Worm (Caenorhabditis elegans) whole organism, L1 larva: ENCODE results near the gene Y75B8A.34.

Source experiments
- C34B4.2 ChIP-seq: sonication (generic microtip); optimal IDR thresholded peaks from 2 replicates; lab custom pipeline; 2017; ENCODE audit warnings: mild to moderate bottlenecking, missing genetic modification characterization, missing compliant biosample characterization
- F16B12.6 ChIP-seq: fragments of 150-350 bp; optimal IDR thresholded peaks from 2 replicates; lab custom pipeline; 2014; ENCODE audit warnings: missing biosample characterization, missing genetic modification characterization
- aha-1 ChIP-seq: fragments of 150-350 bp; optimal IDR thresholded peaks from 2 replicates; lab custom pipeline; 2014; ENCODE audit warnings: missing biosample characterization, missing genetic modification characterization
- aly-2 ChIP-seq: fragments of 150-350 bp; optimal IDR thresholded peaks from 2 replicates; lab custom pipeline; 2014; ENCODE audit warnings: missing biosample characterization, missing genetic modification characterization
- blmp-1 ChIP-seq: fragments of 150-350 bp; optimal IDR thresholded peaks from 2 replicates; lab custom pipeline; 2014; ENCODE audit warnings: missing biosample characterization, missing genetic modification characterization
- ceh-63 ChIP-seq: fragments of 200-800 bp; sonication (Bioruptor generic); optimal IDR thresholded peaks from 2 replicates; lab custom pipeline; 2018; ENCODE audit warnings: mild to moderate bottlenecking, missing genetic modification characterization, missing compliant biosample characterization
- ceh-88 ChIP-seq: fragments of 200-800 bp; sonication (Bioruptor generic); IDR thresholded peaks from 2 replicates; pipeline ENCODE4 v1.3.6; 2022; ENCODE audit warnings: missing genetic modification characterization, missing compliant biosample characterization
- ces-1 ChIP-seq: fragments of 150-350 bp; optimal IDR thresholded peaks from 2 replicates; lab custom pipeline; 2014; ENCODE audit warnings: missing biosample characterization, missing genetic modification reagents, missing genetic modification characterization
- dpl-1 ChIP-seq, 3 experiments: fragments of 150-350 bp in 2 of 3; sonication (generic microtip) in 1 of 3; optimal IDR thresholded peaks; 2 replicates each; lab custom pipeline; 2014 to 2017; ENCODE audit warnings: missing biosample characterization in 3 of 3, missing genetic modification characterization in 3 of 3, missing genetic modification reagents in 3 of 3
- efl-3 ChIP-seq: fragments of 200-800 bp; sonication (Bioruptor generic); optimal IDR thresholded peaks from 2 replicates; lab custom pipeline; 2018; ENCODE audit warnings: mild to moderate bottlenecking, missing genetic modification characterization, missing compliant biosample characterization
- egl-27 ChIP-seq, 2 experiments: fragments of 150-350 bp in 1 of 2; sonication (generic microtip); optimal IDR thresholded peaks; 3 replicates each; lab custom pipeline; 2017 to 2018; ENCODE audit warnings: missing biosample characterization in 2 of 2, missing genetic modification characterization in 2 of 2, missing genetic modification reagents in 2 of 2
- elt-2 ChIP-seq: sonication (generic microtip); optimal IDR thresholded peaks from 2 replicates; lab custom pipeline; 2016; ENCODE audit warnings: missing genetic modification characterization, mild to moderate bottlenecking, inconsistent platforms, missing compliant biosample characterization, missing genetic modification reagents
- elt-3 ChIP-seq, 6 experiments: fragments of 150-350 bp in 1 of 6; sonication (generic microtip); optimal IDR thresholded peaks; 2 replicates each; lab custom pipeline; 2017 to 2018; ENCODE audit warnings: missing biosample characterization in 6 of 6, missing genetic modification characterization in 6 of 6, inconsistent platforms in 1 of 6
- fkh-10 ChIP-seq: sonication (generic microtip); optimal IDR thresholded peaks from 2 replicates; lab custom pipeline; 2017; ENCODE audit warnings: missing biosample characterization, missing genetic modification reagents, missing genetic modification characterization
- fkh-8 ChIP-seq: sonication (generic microtip); optimal IDR thresholded peaks from 2 replicates; lab custom pipeline; 2016; ENCODE audit warnings: mild to moderate bottlenecking, missing genetic modification characterization, missing compliant biosample characterization
- fos-1 ChIP-seq: fragments of 150-350 bp; optimal IDR thresholded peaks from 2 replicates; lab custom pipeline; 2014; ENCODE audit warnings: missing biosample characterization, missing genetic modification characterization
- hlh-4 ChIP-seq: sonication (generic microtip); optimal IDR thresholded peaks from 2 replicates; lab custom pipeline; 2016; ENCODE audit warnings: mild to moderate bottlenecking, missing genetic modification characterization, missing compliant biosample characterization
- hpl-2 ChIP-seq: fragments of 150-350 bp; optimal IDR thresholded peaks from 2 replicates; lab custom pipeline; 2014; ENCODE audit warnings: missing biosample characterization, missing genetic modification reagents, missing genetic modification characterization
- isw-1 ChIP-seq: fragments of 200-800 bp; sonication (Bioruptor generic); IDR thresholded peaks from 2 replicates; pipeline ENCODE4 v1.3.6; 2022; ENCODE audit warnings: missing genetic modification characterization, missing compliant biosample characterization
- lin-13 ChIP-seq: fragments of 150-350 bp; optimal IDR thresholded peaks from 2 replicates; lab custom pipeline; 2014; ENCODE audit warnings: missing biosample characterization, missing genetic modification reagents, missing genetic modification characterization
- lin-14 ChIP-seq: fragments of 200-800 bp; sonication (Bioruptor generic); optimal IDR thresholded peaks from 2 replicates; lab custom pipeline; 2018; ENCODE audit warnings: mild to moderate bottlenecking, missing genetic modification characterization, moderate library complexity, missing compliant biosample characterization
- lin-35 ChIP-seq, 2 experiments: fragments of 150-350 bp; optimal IDR thresholded peaks; 2 replicates each; lab custom pipeline; 2014; ENCODE audit warnings: missing biosample characterization in 2 of 2, missing genetic modification characterization in 2 of 2, missing genetic modification reagents in 2 of 2
- lir-3 ChIP-seq: sonication (generic microtip); optimal IDR thresholded peaks from 2 replicates; lab custom pipeline; 2016; ENCODE audit warnings: mild to moderate bottlenecking, missing genetic modification characterization, moderate library complexity, missing compliant biosample characterization; ENCODE audit not compliant: poor library complexity
- mab-9 ChIP-seq: fragments of 200-800 bp; sonication (Bioruptor generic); IDR thresholded peaks from 2 replicates; pipeline ENCODE4 v1.3.6; 2022; ENCODE audit warnings: missing genetic modification reagents, missing genetic modification characterization, missing compliant biosample characterization
- mdl-1 ChIP-seq, 2 experiments: fragments of 150-350 bp; optimal IDR thresholded peaks; 2 replicates each; lab custom pipeline; 2014 to 2017; ENCODE audit warnings: missing biosample characterization in 2 of 2, missing genetic modification characterization in 2 of 2, inconsistent platforms in 1 of 2
- mep-1 ChIP-seq: fragments of 150-350 bp; optimal IDR thresholded peaks from 2 replicates; lab custom pipeline; 2014; ENCODE audit warnings: missing biosample characterization, missing genetic modification characterization
- nhr-12 ChIP-seq: sonication (generic microtip); optimal IDR thresholded peaks from 2 replicates; lab custom pipeline; 2017; ENCODE audit warnings: missing biosample characterization, missing genetic modification characterization
- nhr-19 ChIP-seq: fragments of 200-800 bp; sonication (Bioruptor generic); conservative IDR thresholded peaks from 2 replicates; pipeline ENCODE4 v1.3.6; 2022; ENCODE audit warnings: missing genetic modification characterization, missing compliant biosample characterization
- nhr-28 ChIP-seq: fragments of 150-350 bp; optimal IDR thresholded peaks from 2 replicates; lab custom pipeline; 2014; ENCODE audit warnings: missing biosample characterization, missing genetic modification characterization
- nhr-85 ChIP-seq: sonication (generic microtip); peaks from one replicate; lab custom pipeline; 2016; ENCODE audit warnings: missing genetic modification characterization, inconsistent platforms, missing compliant biosample characterization
- pax-3 ChIP-seq: fragments of 200-800 bp; sonication (Bioruptor generic); optimal IDR thresholded peaks from 2 replicates; lab custom pipeline; 2018; ENCODE audit warnings: mild to moderate bottlenecking, missing genetic modification characterization, moderate library complexity, missing compliant biosample characterization
- pqm-1 ChIP-seq: sonication (generic microtip); optimal IDR thresholded peaks from 3 replicates; lab custom pipeline; 2017; ENCODE audit warnings: missing biosample characterization, missing genetic modification characterization
- skn-1 ChIP-seq: fragments of 150-350 bp; optimal IDR thresholded peaks from 2 replicates; lab custom pipeline; 2014; ENCODE audit warnings: missing biosample characterization, missing genetic modification characterization
- snpc-4 ChIP-seq: fragments of 150-350 bp; optimal IDR thresholded peaks from 2 replicates; lab custom pipeline; 2014; ENCODE audit warnings: missing biosample characterization, missing genetic modification characterization
- snu-23 ChIP-seq: sonication (generic microtip); optimal IDR thresholded peaks from 2 replicates; lab custom pipeline; 2016; ENCODE audit warnings: missing genetic modification characterization, missing compliant biosample characterization
- sox-4 ChIP-seq: sonication (generic microtip); optimal IDR thresholded peaks from 2 replicates; lab custom pipeline; 2016; ENCODE audit warnings: missing genetic modification characterization, missing compliant biosample characterization
- tbx-2 ChIP-seq: sonication (generic microtip); optimal IDR thresholded peaks from 2 replicates; lab custom pipeline; 2016; ENCODE audit warnings: missing genetic modification characterization, missing compliant biosample characterization
- tlp-1 ChIP-seq: fragments of 150-350 bp; optimal IDR thresholded peaks from 2 replicates; lab custom pipeline; 2014; ENCODE audit warnings: missing biosample characterization, missing genetic modification characterization
- unc-30 ChIP-seq: sonication (generic microtip); optimal IDR thresholded peaks from 2 replicates; lab custom pipeline; 2017; ENCODE audit warnings: missing biosample characterization, missing genetic modification characterization
- unc-98 ChIP-seq: fragments of 200-800 bp; sonication (Bioruptor generic); IDR thresholded peaks from 2 replicates; pipeline ENCODE4 v1.3.6; 2022; ENCODE audit warnings: missing genetic modification characterization, missing compliant biosample characterization
- zip-4 ChIP-seq: fragments of 200-800 bp; sonication (Bioruptor generic); optimal IDR thresholded peaks from 2 replicates; lab custom pipeline; 2018; ENCODE audit warnings: mild to moderate bottlenecking, missing genetic modification characterization, moderate library complexity, missing compliant biosample characterization
- ztf-4 ChIP-seq: fragments of 150-350 bp; optimal IDR thresholded peaks from 2 replicates; lab custom pipeline; 2014; ENCODE audit warnings: missing biosample characterization, missing genetic modification characterization

The Y75B8A.34 gene

ce11 chrIII:12325284-12325683 is 34.1 kb upstream of the Y75B8A.34 start (continued):
- TF ChIP-seq ceh-88 (GFP tag; lab: Robert Waterston, UW) (no peak), lin-14 (GFP tag; lab: Kevin White, UChicago) (peak; percentile 37), mdl-1 (tag; optimal IDR thresholded peaks at IDR 0.05; lab: Kevin White, UChicago) (no peak)

DNA sequence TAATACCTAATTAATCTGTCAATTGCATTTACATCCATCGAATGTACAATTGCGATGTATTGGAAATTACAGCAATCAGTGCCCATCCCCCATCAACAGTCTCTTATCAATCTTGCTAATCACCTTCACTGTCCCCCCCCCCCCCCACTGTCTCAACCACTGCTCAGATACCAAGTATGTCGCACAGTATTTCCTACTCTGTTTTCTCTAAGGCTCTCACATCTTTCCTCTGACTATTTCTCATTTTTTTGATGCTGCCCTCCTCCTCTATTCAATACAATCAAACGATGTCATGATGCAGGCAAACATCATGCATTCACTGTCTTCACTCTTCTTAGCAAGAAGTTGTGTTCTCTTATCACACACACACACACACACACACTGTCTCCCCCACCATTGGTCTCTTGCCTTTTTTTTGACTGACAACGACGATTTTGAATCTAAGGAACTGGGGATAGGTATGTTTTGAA is 31.8 kb upstream of the Y75B8A.34 start, which contains the start of the genes zip-12 and Y75B8A.63:
zip-12 (plus strand) TSS at position 387 of the 470 bp plus-strand sequence.
Y75B8A.63 (plus strand) TSS at position 420 of the 470 bp plus-strand sequence.
- TF ChIP-seq blmp-1 (tag; lab: Kevin White, UChicago): peak; percentile 40
- no peak for TF ChIP-seq snpc-4 (tag; lab: Kevin White, UChicago)
- no peak for TF ChIP-seq sox-4 (tag; lab: Kevin White, UChicago)
- TF ChIP-seq ceh-63: no peak
- TF ChIP-seq mab-9 (GFP tag; lab: Robert Waterston, UW): no peak
- no peak for TF ChIP-seq F16B12.6
- peak; percentile 24 for TF ChIP-seq snu-23 (GFP tag; lab: Kevin White, UChicago)
- peak; percentile 53 for TF ChIP-seq elt-2
- no peak for TF ChIP-seq mdl-1 (tag; optimal IDR thresholded peaks at IDR 0.05; lab: Kevin White, UChicago)
- TF ChIP-seq egl-27 (tag; optimal IDR thresholded peaks at IDR 0.05; lab: Kevin White, UChicago): no peak
- TF ChIP-seq pqm-1 (tag; lab: Kevin White, UChicago): no peak
- no peak for TF ChIP-seq mep-1
- no peak for TF ChIP-seq nhr-19
- peak in 1 of 2 experiments; percentile 39 for TF ChIP-seq lin-35 (GFP tag; optimal IDR thresholded peaks at IDR 0.05; lab: Kevin White, UChicago)
- TF ChIP-seq fos-1: no peak
- TF ChIP-seq ces-1 (GFP tag; lab: Kevin White, UChicago): no peak
- TF ChIP-seq lin-14 (GFP tag; lab: Kevin White, UChicago): peak; percentile 41
- TF ChIP-seq efl-3 (GFP tag; lab: Kevin White, UChicago): no peak
- TF ChIP-seq aha-1 (tag; lab: Kevin White, UChicago): no peak
- no peak for TF ChIP-seq nhr-28
- no peak for TF ChIP-seq nhr-85
- TF ChIP-seq elt-3 (tag; optimal IDR thresholded peaks at IDR 0.05; lab: Kevin White, UChicago): peak in 3 of 6 experiments; percentile 16 to 73 (median 31)
- peak; percentile 16 for TF ChIP-seq hpl-2
- TF ChIP-seq tlp-1 (tag; lab: Kevin White, UChicago): no peak
- no peak for TF ChIP-seq unc-98 (GFP tag; lab: Robert Waterston, UW)
- TF ChIP-seq unc-30 (tag; lab: Kevin White, UChicago): no peak
- TF ChIP-seq skn-1 (tag; lab: Kevin White, UChicago): no peak
- TF ChIP-seq isw-1 (GFP tag; lab: Robert Waterston, UW): no peak
- no peak for TF ChIP-seq fkh-10
- TF ChIP-seq lir-3 (tag; lab: Kevin White, UChicago): no peak
- no peak for TF ChIP-seq pax-3
- no peak for TF ChIP-seq lin-13 (GFP tag; lab: Kevin White, UChicago)

DNA sequence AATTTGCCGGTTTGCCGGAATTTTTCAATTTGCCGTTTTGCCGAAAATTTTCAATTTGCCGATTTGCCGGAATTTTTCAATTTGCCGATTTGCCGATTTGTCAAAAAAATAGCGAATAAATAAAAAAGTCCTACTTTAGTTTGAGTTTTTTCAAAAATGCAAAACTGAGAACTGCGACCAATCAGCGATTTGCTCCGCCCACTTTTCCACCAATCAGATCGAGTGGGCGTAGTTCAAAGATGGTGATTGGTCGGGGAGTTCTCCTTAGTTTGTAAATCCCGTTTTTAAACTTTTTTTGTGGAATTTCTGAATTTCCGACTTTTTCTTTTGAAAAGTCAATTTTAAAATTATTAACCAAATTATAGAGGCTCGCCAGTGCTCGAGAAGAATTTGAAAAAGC is 28.1 kb upstream of the Y75B8A.34 start:
- no peak for TF ChIP-seq unc-98 (GFP tag; lab: Robert Waterston, UW)
- no peak for TF ChIP-seq lin-13 (GFP tag; lab: Kevin White, UChicago)
- no peak for TF ChIP-seq hlh-4 (tag; lab: Kevin White, UChicago)
- TF ChIP-seq tbx-2 (tag; lab: Kevin White, UChicago): no peak
- no peak for TF ChIP-seq nhr-12 (tag; lab: Kevin White, UChicago)
- TF ChIP-seq aly-2: no peak
- TF ChIP-seq snpc-4 (tag; lab: Kevin White, UChicago): no peak
- no peak for TF ChIP-seq zip-4 (GFP tag; lab: Kevin White, UChicago)
- TF ChIP-seq dpl-1 (GFP tag; optimal IDR thresholded peaks at IDR 0.05; lab: Kevin White, UChicago): no peak
- no peak for TF ChIP-seq lin-35 (GFP tag; optimal IDR thresholded peaks at IDR 0.05; lab: Kevin White, UChicago)
- TF ChIP-seq fkh-8 (tag; lab: Kevin White, UChicago): no peak
- no peak for TF ChIP-seq ztf-4 (tag; lab: Kevin White, UChicago)
- no peak for TF ChIP-seq C34B4.2 (tag; lab: Kevin White, UChicago)
